Worm (Caenorhabditis elegans) whole organism, midembryonic: Measurements from ENCODE around the gene lgc-19.

ENCODE experiments used
- T22C8.4 ChIP-seq: fragments of 200-800 bp; sonication (Bioruptor generic); IDR thresholded peaks from 2 replicates; pipeline ENCODE4 v1.3.6; 2022; ENCODE audit warnings: missing genetic modification characterization, missing compliant biosample characterization
- flt-1 ChIP-seq: fragments of 200-800 bp; sonication (Bioruptor generic); IDR thresholded peaks from 2 replicates; pipeline ENCODE4 v1.3.6; 2022; ENCODE audit warnings: missing genetic modification characterization, missing compliant biosample characterization
- klf-2 ChIP-seq: fragments of 200-800 bp; sonication (Bioruptor generic); conservative IDR thresholded peaks from 2 replicates; pipeline ENCODE4 v1.3.6; 2022; ENCODE audit warnings: missing genetic modification reagents, missing genetic modification characterization, missing compliant biosample characterization
- tab-1 ChIP-seq: fragments of 200-800 bp; sonication (Bioruptor generic); IDR thresholded peaks from 2 replicates; pipeline ENCODE4 v1.3.6; 2022; ENCODE audit warnings: missing genetic modification characterization, missing compliant biosample characterization
- ztf-29 ChIP-seq: fragments of 200-800 bp; sonication (Bioruptor generic); IDR thresholded peaks from 2 replicates; pipeline ENCODE4 v1.3.6; 2022; ENCODE audit warnings: missing genetic modification reagents, missing genetic modification characterization, missing compliant biosample characterization

ce11 chrIV:15930694-15931093, 31.8 kb downstream of the lgc-19 start:
- no peak for TF ChIP-seq tab-1
- TF ChIP-seq ztf-29 (GFP tag; lab: Robert Waterston, UW) = no peak
- peak; percentile 65 for TF ChIP-seq T22C8.4 (GFP tag; lab: Robert Waterston, UW)
- TF ChIP-seq klf-2 (GFP tag; lab: Robert Waterston, UW) = no peak
- TF ChIP-seq flt-1 (GFP tag; lab: Robert Waterston, UW) = no peak
